Fruit fly (Drosophila melanogaster) whole organism, embryonic: ENCODE results near the gene Rab9D.

ENCODE experiments used
- Abd-B ChIP-seq: fragments of 200-800 bp; sonication (Bioruptor generic); optimal IDR thresholded peaks from 2 replicates; lab custom pipeline; 2018; ENCODE audit warnings: missing biosample characterization, mild to moderate bottlenecking, missing genetic modification characterization, moderate library complexity
- Aef1 ChIP-seq: fragments of 200-800 bp; sonication (Bioruptor generic); IDR thresholded peaks from 3 replicates; pipeline ENCODE4 v1.3.6; 2022; ENCODE audit warnings: missing biosample characterization, missing genetic modification characterization
- Awh ChIP-seq: fragments of 200-800 bp; sonication (Bioruptor generic); IDR thresholded peaks from 2 replicates; pipeline ENCODE4, ENCODE4 v1.3.6; 2022; ENCODE audit warnings: missing biosample characterization, missing genetic modification characterization
- CG10274 ChIP-seq: fragments of 200-800 bp; sonication (Bioruptor generic); optimal IDR thresholded peaks from 3 replicates; lab custom pipeline; 2017; ENCODE audit warnings: missing biosample characterization, mild to moderate bottlenecking, missing genetic modification characterization
- CG10565 ChIP-seq: fragments of 200-800 bp; sonication (Bioruptor generic); optimal IDR thresholded peaks from 3 replicates; lab custom pipeline; 2016; ENCODE audit warnings: missing biosample characterization, mild to moderate bottlenecking, missing genetic modification characterization
- CG11504 ChIP-seq: fragments of 200-800 bp; sonication (Bioruptor generic); optimal IDR thresholded peaks from 3 replicates; lab custom pipeline; 2019; ENCODE audit warnings: missing biosample characterization, mild to moderate bottlenecking, missing genetic modification characterization, moderate library complexity
- CG12769 ChIP-seq: fragments of 200-800 bp; sonication (Bioruptor generic); optimal IDR thresholded peaks from 2 replicates; lab custom pipeline; 2019; ENCODE audit warnings: missing biosample characterization, mild to moderate bottlenecking, missing genetic modification characterization, moderate library complexity
- CG1647 ChIP-seq: fragments of 200-800 bp; sonication (Bioruptor generic); optimal IDR thresholded peaks from 3 replicates; lab custom pipeline; 2016; ENCODE audit warnings: missing biosample characterization, missing genetic modification characterization
- CG17186 ChIP-seq: fragments of 200-800 bp; sonication (Bioruptor generic); optimal IDR thresholded peaks from 3 replicates; lab custom pipeline; 2017; ENCODE audit warnings: missing biosample characterization, missing genetic modification reagents, missing genetic modification characterization
- CG17385 ChIP-seq: fragments of 200-800 bp; sonication (Bioruptor generic); optimal IDR thresholded peaks from 3 replicates; lab custom pipeline; 2018; ENCODE audit warnings: missing biosample characterization, mild to moderate bottlenecking, missing genetic modification characterization
- CG17568 ChIP-seq: fragments of 200-800 bp; sonication (Bioruptor generic); optimal IDR thresholded peaks from 2 replicates; lab custom pipeline; 2018; ENCODE audit warnings: missing biosample characterization, mild to moderate bottlenecking, missing genetic modification characterization, moderate library complexity
- CG18262 ChIP-seq: fragments of 200-800 bp; optimal IDR thresholded peaks from 3 replicates; lab custom pipeline; 2019; ENCODE audit warnings: missing biosample characterization, mild to moderate bottlenecking, missing genetic modification characterization, moderate library complexity
- CG4820 ChIP-seq: fragments of 200-800 bp; sonication (Bioruptor generic); optimal IDR thresholded peaks from 3 replicates; lab custom pipeline; 2016; ENCODE audit warnings: missing biosample characterization, missing genetic modification characterization
- CG5180 ChIP-seq: fragments of 200-800 bp; sonication (Bioruptor generic); optimal IDR thresholded peaks from 3 replicates; lab custom pipeline; 2017; ENCODE audit warnings: missing biosample characterization, missing genetic modification characterization, mild to moderate bottlenecking, moderate library complexity, missing genetic modification reagents
- CG6272 ChIP-seq: fragments of 200-800 bp; sonication (Bioruptor generic); IDR thresholded peaks from 2 replicates; pipeline ENCODE4 v1.3.6; 2022; ENCODE audit warnings: missing biosample characterization, missing genetic modification characterization
- CG6654 ChIP-seq: fragments of 200-800 bp; sonication (Bioruptor generic); optimal IDR thresholded peaks from 2 replicates; lab custom pipeline; 2017; ENCODE audit warnings: missing biosample characterization, mild to moderate bottlenecking, missing genetic modification characterization
- CG6813 ChIP-seq: fragments of 200-800 bp; sonication (Bioruptor generic); optimal IDR thresholded peaks from 2 replicates; lab custom pipeline; 2017; ENCODE audit warnings: missing biosample characterization, missing genetic modification characterization, mild to moderate bottlenecking, moderate library complexity, missing genetic modification reagents
- CG7745 ChIP-seq: fragments of 200-800 bp; sonication (Bioruptor generic); optimal IDR thresholded peaks from 2 replicates; lab custom pipeline; 2018; ENCODE audit warnings: missing biosample characterization, mild to moderate bottlenecking, missing genetic modification characterization, moderate library complexity
- CG8281 ChIP-seq: fragments of 200-800 bp; sonication (Bioruptor generic); optimal IDR thresholded peaks from 2 replicates; lab custom pipeline; 2018; ENCODE audit warnings: missing biosample characterization, mild to moderate bottlenecking, missing genetic modification characterization, moderate library complexity
- CkIIα-i1 ChIP-seq: fragments of 200-800 bp; sonication (Bioruptor generic); IDR thresholded peaks from 2 replicates; pipeline ENCODE4 v1.3.6; 2022; ENCODE audit warnings: missing biosample characterization, missing genetic modification characterization
- CoRest ChIP-seq: fragments of 200-800 bp; sonication (Bioruptor generic); optimal IDR thresholded peaks from 3 replicates; lab custom pipeline; 2018; ENCODE audit warnings: missing biosample characterization, mild to moderate bottlenecking, missing genetic modification characterization, moderate library complexity
- Dp ChIP-seq: fragments of 200-800 bp; sonication (Bioruptor generic); optimal IDR thresholded peaks from 2 replicates; lab custom pipeline; 2018; ENCODE audit warnings: missing biosample characterization, mild to moderate bottlenecking, missing genetic modification characterization, moderate library complexity
- E2f1 ChIP-seq: fragments of 200-800 bp; sonication (Bioruptor generic); IDR thresholded peaks from 2 replicates; pipeline ENCODE4 v1.3.6; 2022; ENCODE audit warnings: missing biosample characterization, missing genetic modification characterization
- E2f2 ChIP-seq: fragments of 200-800 bp; sonication (Bioruptor generic); IDR thresholded peaks from 2 replicates; pipeline ENCODE4 v1.3.6; 2022; ENCODE audit warnings: missing biosample characterization, missing genetic modification characterization
- HHEX ChIP-seq: fragments of 200-800 bp; sonication (Bioruptor generic); optimal IDR thresholded peaks from 3 replicates; lab custom pipeline; 2017; ENCODE audit warnings: missing biosample characterization, mild to moderate bottlenecking, missing genetic modification characterization, missing genetic modification reagents
- Hr51 ChIP-seq, 2 experiments: fragments of 200-800 bp; sonication (Bioruptor generic); optimal IDR thresholded peaks; 2 replicates in 1 of 2; 3 replicates in 1 of 2; lab custom pipeline; 2016 to 2018; ENCODE audit warnings: missing biosample characterization in 2 of 2, missing genetic modification characterization in 2 of 2, mild to moderate bottlenecking in 1 of 2, moderate library complexity in 1 of 2
- Kr ChIP-seq: fragments of 200-800 bp; sonication (Bioruptor generic); optimal IDR thresholded peaks from 2 replicates; lab custom pipeline; 2017; ENCODE audit warnings: missing biosample characterization, mild to moderate bottlenecking, missing genetic modification characterization
- Oaz ChIP-seq: fragments of 200-800 bp; sonication (Bioruptor generic); IDR thresholded peaks from 2 replicates; pipeline ENCODE4 v1.3.6; 2022; ENCODE audit warnings: missing biosample characterization, missing genetic modification characterization
- Rx ChIP-seq: fragments of 200-800 bp; sonication (Bioruptor generic); IDR thresholded peaks from 2 replicates; pipeline ENCODE4 v1.3.6; 2022; ENCODE audit warnings: missing biosample characterization, missing genetic modification characterization
- Sox100B ChIP-seq: fragments of 200-800 bp; sonication (Bioruptor generic); optimal IDR thresholded peaks from 3 replicates; lab custom pipeline; 2018; ENCODE audit warnings: missing biosample characterization, mild to moderate bottlenecking, missing genetic modification characterization
- Sry-β ChIP-seq: fragments of 200-800 bp; sonication (Bioruptor generic); optimal IDR thresholded peaks from 2 replicates; lab custom pipeline; 2018; ENCODE audit warnings: missing biosample characterization, mild to moderate bottlenecking, missing genetic modification characterization, moderate library complexity
- Stat92E ChIP-seq, 3 experiments: fragments of >200 bp in 2 of 3; fragments of 200-800 bp in 1 of 3; sonication (Bioruptor generic) in 1 of 3; optimal IDR thresholded peaks; 2 replicates each; lab custom pipeline; 2017 to 2019; ENCODE audit warnings: missing biosample characterization in 3 of 3, missing genetic modification characterization in 3 of 3, mild to moderate bottlenecking in 1 of 3, moderate library complexity in 1 of 3
- bab2 ChIP-seq: fragments of 200-800 bp; sonication (Bioruptor generic); optimal IDR thresholded peaks from 2 replicates; lab custom pipeline; 2016; ENCODE audit warnings: missing biosample characterization, missing genetic modification characterization
- bowl ChIP-seq: fragments of 200-800 bp; sonication (Bioruptor generic); IDR thresholded peaks from 2 replicates; pipeline ENCODE4 v1.3.6; 2022; ENCODE audit warnings: missing biosample characterization, missing genetic modification characterization
- cad ChIP-seq: fragments of >200 bp; optimal IDR thresholded peaks from 2 replicates; lab custom pipeline; 2017; ENCODE audit warnings: missing biosample characterization, missing genetic modification characterization
- dati ChIP-seq: fragments of 200-800 bp; sonication (Bioruptor generic); IDR thresholded peaks from 2 replicates; pipeline ENCODE4 v1.3.6; 2022; ENCODE audit warnings: missing biosample characterization, missing genetic modification characterization
- dysf ChIP-seq: fragments of 200-800 bp; sonication (Bioruptor generic); IDR thresholded peaks from 3 replicates; pipeline ENCODE4 v1.3.6; 2022; ENCODE audit warnings: missing biosample characterization, missing genetic modification characterization
- fd3F ChIP-seq: fragments of 200-800 bp; sonication (Bioruptor generic); optimal IDR thresholded peaks from 2 replicates; lab custom pipeline; 2018; ENCODE audit warnings: missing biosample characterization, mild to moderate bottlenecking, missing genetic modification characterization, moderate library complexity
- grau ChIP-seq: fragments of 200-800 bp; optimal IDR thresholded peaks from 3 replicates; lab custom pipeline; 2019; ENCODE audit warnings: missing biosample characterization, mild to moderate bottlenecking, missing genetic modification characterization, moderate library complexity
- grn ChIP-seq: fragments of 200-800 bp; sonication (Bioruptor generic); optimal IDR thresholded peaks from 3 replicates; lab custom pipeline; 2017; ENCODE audit warnings: missing biosample characterization, missing genetic modification characterization
- jumu ChIP-seq: fragments of 200-800 bp; sonication (Bioruptor generic); optimal IDR thresholded peaks from 3 replicates; lab custom pipeline; 2016; ENCODE audit warnings: missing biosample characterization, missing genetic modification characterization
- lilli ChIP-seq: fragments of 200-800 bp; sonication (Bioruptor generic); optimal IDR thresholded peaks from 3 replicates; lab custom pipeline; 2016; ENCODE audit warnings: missing biosample characterization, missing genetic modification characterization
- pfk ChIP-seq: fragments of 200-800 bp; sonication (Bioruptor generic); optimal IDR thresholded peaks from 2 replicates; lab custom pipeline; 2018; ENCODE audit warnings: missing biosample characterization, mild to moderate bottlenecking, missing genetic modification characterization, moderate library complexity
- ro ChIP-seq: fragments of 200-800 bp; sonication (Bioruptor generic); IDR thresholded peaks from 2 replicates; pipeline ENCODE4 v1.3.6; 2022; ENCODE audit warnings: missing biosample characterization, missing genetic modification characterization
- seq ChIP-seq: fragments of 200-800 bp; sonication (Bioruptor generic); IDR thresholded peaks from 2 replicates; pipeline ENCODE4 v1.3.6; 2022; ENCODE audit warnings: missing biosample characterization, missing genetic modification characterization
- tio ChIP-seq: fragments of 200-800 bp; sonication (Bioruptor generic); optimal IDR thresholded peaks from 2 replicates; lab custom pipeline; 2017; ENCODE audit warnings: missing biosample characterization, missing genetic modification characterization, inconsistent platforms
- tx ChIP-seq: fragments of 200-800 bp; sonication (Bioruptor generic); optimal IDR thresholded peaks from 2 replicates; lab custom pipeline; 2016; ENCODE audit warnings: missing biosample characterization, missing genetic modification characterization
- unpg ChIP-seq: fragments of 200-800 bp; sonication (Bioruptor generic); optimal IDR thresholded peaks from 3 replicates; lab custom pipeline; 2018; ENCODE audit warnings: missing biosample characterization, mild to moderate bottlenecking, missing genetic modification characterization, moderate library complexity
- vfl ChIP-seq: fragments of 200-800 bp; sonication (Bioruptor generic); optimal IDR thresholded peaks from 2 replicates; lab custom pipeline; 2016; ENCODE audit warnings: missing biosample characterization, missing genetic modification characterization
- zf30C ChIP-seq: fragments of 200-800 bp; sonication (Bioruptor generic); optimal IDR thresholded peaks from 3 replicates; lab custom pipeline; 2018; ENCODE audit warnings: missing biosample characterization, mild to moderate bottlenecking, missing genetic modification characterization
- zfh2 ChIP-seq: fragments of 200-800 bp; sonication (Bioruptor generic); optimal IDR thresholded peaks from 2 replicates; lab custom pipeline; 2016; ENCODE audit warnings: missing biosample characterization, missing genetic modification characterization

The Rab9D gene

dm6 chrX:10561433-10561832 lies 27.5 kb upstream of the Rab9D start:
- TF ChIP-seq bab2 (no peak), dati (GFP tag; lab: Robert Waterston, UW) (no peak), tx (GFP tag; lab: Kevin White, UChicago) (no peak), jumu (GFP tag; lab: Kevin White, UChicago) (no peak), CG10565 (GFP tag; lab: Kevin White, UChicago) (no peak), lilli (peak; percentile 29), pfk (GFP tag; lab: Kevin White, UChicago) (no peak), CG18262 (tag; lab: Kevin White, UChicago) (peak; percentile 54), CG6813 (no peak), CG17186 (GFP tag; lab: Kevin White, UChicago) (no peak), CG6272 (no peak), Rx (GFP tag; lab: Robert Waterston, UW) (no peak), grn (GFP tag; lab: Kevin White, UChicago) (no peak), Sox100B (peak; percentile 54), Dp (GFP tag; lab: Kevin White, UChicago) (no peak), CG17568 (GFP tag; lab: Kevin White, UChicago) (no peak), cad (no peak), CG7745 (tag; lab: Kevin White, UChicago) (no peak), fd3F (GFP tag; lab: Kevin White, UChicago) (peak; percentile 26), Aef1 (GFP tag; lab: Robert Waterston, UW) (peak; percentile 23; the same call in 1 of the 3 replicates), seq (GFP tag; lab: Robert Waterston, UW) (peak; percentile 41; the same call in 1 of the 2 replicates), zfh2 (GFP tag; lab: Kevin White, UChicago) (no peak), unpg (GFP tag; lab: Kevin White, UChicago) (peak; percentile 70), CG5180 (GFP tag; lab: Kevin White, UChicago) (peak; percentile 7), zf30C (GFP tag; lab: Kevin White, UChicago) (no peak), ro (no peak), Hr51 (GFP tag; optimal IDR thresholded peaks at IDR 0.05; lab: Kevin White, UChicago) (peak in 1 of 2 experiments; percentile 76), CkIIα-i1 (GFP tag; lab: Robert Waterston, UW) (no peak), CG12769 (peak; percentile 24), vfl (GFP tag; lab: Kevin White, UChicago) (no peak), Stat92E (GFP tag; optimal IDR thresholded peaks at IDR 0.05; lab: Kevin White, UChicago) (no peak), CG4820 (peak; percentile 4), Oaz (GFP tag; lab: Robert Waterston, UW) (no peak), CG11504 (peak; percentile 78), CG17385 (GFP tag; lab: Kevin White, UChicago) (peak; percentile 27), CG10274 (no peak), bowl (GFP tag; lab: Robert Waterston, UW) (no peak), CG6654 (GFP tag; lab: Kevin White, UChicago) (no peak), Abd-B (GFP tag; lab: Kevin White, UChicago) (peak; percentile 53), E2f2 (GFP tag; lab: Robert Waterston, UW) (0 out of 2 replicates have a peak, but pooled peaks have one; percentile 27), grau (tag; lab: Kevin White, UChicago) (peak; percentile 72), Awh (GFP tag; lab: Robert Waterston, UW) (no peak), Kr (GFP tag; lab: Kevin White, UChicago) (no peak), CG1647 (GFP tag; lab: Kevin White, UChicago) (no peak), HHEX (GFP tag; lab: Kevin White, UChicago) (no peak), CG8281 (tag; lab: Kevin White, UChicago) (no peak), CoRest (tag; lab: Kevin White, UChicago) (peak; percentile 69), E2f1 (peak; percentile 51), tio (GFP tag; lab: Kevin White, UChicago) (peak; percentile 25), dysf (peak; percentile 71), Sry-β (no peak)
